Worm (Caenorhabditis elegans) whole organism, late embryonic: ENCODE data around the gene gln-3.

ENCODE experiments used
- ahr-1 ChIP-seq: sonication (generic microtip); optimal IDR thresholded peaks from 2 replicates; lab custom pipeline; 2016; ENCODE audit warnings: missing genetic modification characterization, missing compliant biosample characterization
- che-1 ChIP-seq: sonication (generic microtip); optimal IDR thresholded peaks from 2 replicates; lab custom pipeline; 2016; ENCODE audit warnings: mild to moderate bottlenecking, missing genetic modification characterization, missing compliant biosample characterization
- pha-2 ChIP-seq: sonication (generic microtip); optimal IDR thresholded peaks from 2 replicates; lab custom pipeline; 2017; ENCODE audit warnings: mild to moderate bottlenecking, missing genetic modification characterization, missing compliant biosample characterization

DNA sequence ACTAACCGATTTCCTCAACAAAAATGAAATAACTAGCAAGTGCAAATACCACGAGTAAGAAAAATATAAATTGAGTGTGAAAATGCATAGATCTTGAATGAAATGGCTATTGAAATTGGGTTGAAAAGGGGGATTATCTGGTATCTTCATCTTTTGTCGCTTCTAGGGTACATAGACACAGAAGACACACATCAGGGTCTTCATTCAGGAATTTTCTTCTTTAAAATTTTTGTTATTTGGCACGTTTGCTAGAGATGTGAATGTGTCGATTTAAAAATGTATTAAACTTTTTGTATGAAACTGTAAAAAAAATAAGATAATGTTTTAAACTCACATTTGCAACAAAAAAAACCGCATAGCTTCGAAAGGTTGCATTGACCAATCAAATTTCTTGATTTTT lies 23.4 kb downstream of the gln-3 start, which contains the start of gene Y105C5B.25:
- TF ChIP-seq che-1 (tag; lab: Kevin White, UChicago) (no peak), ahr-1 (tag; lab: Kevin White, UChicago) (no peak), pha-2 (tag; lab: Kevin White, UChicago) (no peak)
